Worm (Caenorhabditis elegans) whole organism, young adult: ENCODE results near the gene F36H12.9.
"Not testable (repeated sequence)": the region's sequence is repeated elsewhere in the genome, so short reads cannot be mapped to it uniquely, and the experiment has no call there.

Source experiments
- F22D6.2 ChIP-seq: sonication (generic microtip); optimal IDR thresholded peaks from 2 replicates; lab custom pipeline; 2016; ENCODE audit warnings: mild to moderate bottlenecking, missing genetic modification characterization, missing compliant biosample characterization
- attf-3 ChIP-seq: fragments of 200-800 bp; sonication (Bioruptor generic); conservative IDR thresholded peaks from 2 replicates; pipeline ENCODE4 v1.3.6; 2022; ENCODE audit warnings: missing genetic modification reagents, missing genetic modification characterization, missing compliant biosample characterization
- dox-1 ChIP-seq: fragments of 200-800 bp; sonication (Bioruptor generic); IDR thresholded peaks from 2 replicates; pipeline ENCODE4 v1.3.6; 2022; ENCODE audit warnings: missing genetic modification reagents, missing genetic modification characterization, missing compliant biosample characterization
- gei-17 ChIP-seq: fragments of 200-800 bp; sonication (Bioruptor generic); optimal IDR thresholded peaks from 2 replicates; lab custom pipeline; 2018; ENCODE audit warnings: mild to moderate bottlenecking, missing genetic modification characterization, missing compliant biosample characterization
- hmg-1.2 ChIP-seq: fragments of 200-800 bp; sonication (Bioruptor generic); IDR thresholded peaks from 2 replicates; pipeline ENCODE4 v1.3.6; 2022; ENCODE audit warnings: missing genetic modification reagents, missing genetic modification characterization, missing compliant biosample characterization
- hrde-1 ChIP-seq: sonication (generic microtip); optimal IDR thresholded peaks from 2 replicates; lab custom pipeline; 2016; ENCODE audit warnings: missing genetic modification characterization, mild to moderate bottlenecking, missing compliant biosample characterization, moderate library complexity, missing genotype, missing genetic modification reagents, borderline replicate concordance
- mcd-1 ChIP-seq: fragments of 200-800 bp; sonication (Bioruptor generic); IDR thresholded peaks from 2 replicates; pipeline ENCODE4 v1.3.6; 2022; ENCODE audit warnings: missing genetic modification reagents, missing genetic modification characterization, missing compliant biosample characterization
- sdz-38 ChIP-seq: sonication (generic microtip); optimal IDR thresholded peaks from 2 replicates; lab custom pipeline; 2016; ENCODE audit warnings: missing genotype, missing genetic modification characterization, missing compliant biosample characterization
- snpc-4 ChIP-seq, 5 experiments: fragments of 150-350 bp in 1 of 5; sonication (generic microtip) in 4 of 5; optimal IDR thresholded peaks; 2 replicates each; lab custom pipeline; 2014 to 2018; ENCODE audit warnings: missing genetic modification characterization in 5 of 5, missing biosample characterization in 3 of 5, antibody characterized with exemption in 2 of 5, mild to moderate bottlenecking in 2 of 5, missing compliant biosample characterization in 2 of 5, missing genotype in 2 of 5, moderate library complexity in 2 of 5, missing genetic modification reagents in 1 of 5

- not testable (repeated sequence) for TF ChIP-seq gei-17 (GFP tag; lab: Kevin White, UChicago); sdz-38 (tag; lab: Kevin White, UChicago); F22D6.2; hrde-1 (tag; lab: Kevin White, UChicago); attf-3 (GFP tag; lab: Robert Waterston, UW); hmg-1.2 (GFP tag; lab: Robert Waterston, UW); dox-1; snpc-4 (GFP tag; optimal IDR thresholded peaks at IDR 0.05; lab: Kevin White, UChicago); snpc-4 (tag; optimal IDR thresholded peaks at IDR 0.05; lab: Kevin White, UChicago); mcd-1 (GFP tag; lab: Robert Waterston, UW)
Measured at ce11 chrIV:5226552-5226951, 30.3 kb upstream of the F36H12.9 start, which contains the start of gene nsph-4.1.
